Worm (Caenorhabditis elegans) whole organism, L3 larva: ENCODE measurements around the gene sdc-3.

Experiments
- R02D3.7 ChIP-seq: fragments of 150-350 bp; optimal IDR thresholded peaks from 2 replicates; lab custom pipeline; 2014; ENCODE audit warnings: missing biosample characterization, missing genetic modification characterization
- ZK546.5 ChIP-seq: sonication (generic microtip); optimal IDR thresholded peaks from 2 replicates; lab custom pipeline; 2017; ENCODE audit warnings: missing biosample characterization, missing genetic modification characterization
- aly-2 ChIP-seq: fragments of 150-350 bp; optimal IDR thresholded peaks from 2 replicates; lab custom pipeline; 2014; ENCODE audit warnings: missing biosample characterization, missing genetic modification characterization
- ama-1 ChIP-seq: fragments of 150-350 bp; optimal IDR thresholded peaks from 2 replicates; lab custom pipeline; 2018
- ceh-16 ChIP-seq: sonication (generic microtip); optimal IDR thresholded peaks from 2 replicates; lab custom pipeline; 2017; ENCODE audit warnings: missing biosample characterization, missing genetic modification characterization
- ceh-28 ChIP-seq: fragments of 150-350 bp; optimal IDR thresholded peaks from 2 replicates; lab custom pipeline; 2014; ENCODE audit warnings: missing biosample characterization, missing genetic modification reagents, missing genetic modification characterization
- ceh-82 ChIP-seq: fragments of 150-350 bp; optimal IDR thresholded peaks from 2 replicates; lab custom pipeline; 2014; ENCODE audit warnings: missing biosample characterization, missing genetic modification characterization
- ceh-9 ChIP-seq: sonication (generic microtip); optimal IDR thresholded peaks from 2 replicates; lab custom pipeline; 2018; ENCODE audit warnings: missing biosample characterization, missing genetic modification characterization
- egl-27 ChIP-seq: sonication (generic microtip); optimal IDR thresholded peaks from 4 replicates; lab custom pipeline; 2017; ENCODE audit warnings: missing biosample characterization, missing genetic modification reagents, missing genetic modification characterization
- egl-5 ChIP-seq: fragments of 150-350 bp; optimal IDR thresholded peaks from 2 replicates; lab custom pipeline; 2017; ENCODE audit warnings: missing biosample characterization, missing genetic modification reagents, missing genetic modification characterization, inconsistent platforms
- elt-1 ChIP-seq: fragments of 150-350 bp; optimal IDR thresholded peaks from 2 replicates; lab custom pipeline; 2014; ENCODE audit warnings: missing biosample characterization, missing genetic modification characterization
- elt-2 ChIP-seq: sonication (generic microtip); optimal IDR thresholded peaks from 2 replicates; lab custom pipeline; 2016; ENCODE audit warnings: missing genetic modification reagents, mild to moderate bottlenecking, missing genetic modification characterization, missing compliant biosample characterization
- eor-1 ChIP-seq, 2 experiments: fragments of 150-350 bp; optimal IDR thresholded peaks; 2 replicates each; lab custom pipeline; 2014 to 2018; ENCODE audit warnings: missing biosample characterization in 2 of 2, missing genetic modification characterization in 2 of 2
- lin-15B ChIP-seq: fragments of 150-350 bp; optimal IDR thresholded peaks from 2 replicates; lab custom pipeline; 2014; ENCODE audit warnings: missing biosample characterization, missing genetic modification characterization
- lin-39 ChIP-seq: fragments of 150-350 bp; optimal IDR thresholded peaks from 2 replicates; lab custom pipeline; 2018; ENCODE audit warnings: missing biosample characterization, missing genetic modification reagents, missing genetic modification characterization
- mml-1 ChIP-seq: fragments of 150-350 bp; sonication (generic microtip); optimal IDR thresholded peaks from 3 replicates; lab custom pipeline; 2014; ENCODE audit warnings: missing biosample characterization, missing genetic modification characterization
- nfya-1 ChIP-seq: sonication (generic microtip); optimal IDR thresholded peaks from 2 replicates; lab custom pipeline; 2017; ENCODE audit warnings: missing genetic modification characterization, mild to moderate bottlenecking, missing compliant biosample characterization, antibody characterized with exemption, moderate library complexity; ENCODE audit not compliant: insufficient read depth
- nhr-11 ChIP-seq: fragments of 150-350 bp; optimal IDR thresholded peaks from 2 replicates; lab custom pipeline; 2014; ENCODE audit warnings: missing biosample characterization, missing genetic modification characterization
- nhr-12 ChIP-seq: fragments of 150-350 bp; optimal IDR thresholded peaks from 2 replicates; lab custom pipeline; 2014; ENCODE audit warnings: missing biosample characterization, missing genetic modification characterization
- nhr-237 ChIP-seq: fragments of 150-350 bp; optimal IDR thresholded peaks from 2 replicates; lab custom pipeline; 2014; ENCODE audit warnings: missing biosample characterization, missing genetic modification characterization
- nhr-25 ChIP-seq: sonication (generic microtip); optimal IDR thresholded peaks from 2 replicates; lab custom pipeline; 2017; ENCODE audit warnings: missing biosample characterization, missing genetic modification characterization
- nhr-28 ChIP-seq: fragments of 150-350 bp; optimal IDR thresholded peaks from 2 replicates; lab custom pipeline; 2014; ENCODE audit warnings: missing biosample characterization, missing genetic modification characterization
- nhr-67 ChIP-seq: fragments of 150-350 bp; optimal IDR thresholded peaks from 2 replicates; lab custom pipeline; 2014; ENCODE audit warnings: missing biosample characterization, missing genetic modification characterization
- nhr-77 ChIP-seq: fragments of 150-350 bp; optimal IDR thresholded peaks from 2 replicates; lab custom pipeline; 2014; ENCODE audit warnings: missing biosample characterization, missing genetic modification characterization
- pha-4 ChIP-seq: fragments of 150-350 bp; optimal IDR thresholded peaks from 2 replicates; lab custom pipeline; 2014; ENCODE audit warnings: missing biosample characterization, missing genetic modification reagents, missing genetic modification characterization
- sea-2 ChIP-seq: fragments of 150-350 bp; sonication (generic microtip); optimal IDR thresholded peaks from 4 replicates; lab custom pipeline; 2014; ENCODE audit warnings: missing biosample characterization, missing genetic modification reagents, missing genetic modification characterization
- unc-39 ChIP-seq: sonication (generic microtip); optimal IDR thresholded peaks from 4 replicates; lab custom pipeline; 2017; ENCODE audit warnings: missing biosample characterization, missing genetic modification characterization
- zag-1 ChIP-seq: fragments of 150-350 bp; optimal IDR thresholded peaks from 2 replicates; lab custom pipeline; 2014; ENCODE audit warnings: missing biosample characterization, missing genetic modification characterization
- ztf-11 ChIP-seq: fragments of 150-350 bp; optimal IDR thresholded peaks from 2 replicates; lab custom pipeline; 2014; ENCODE audit warnings: missing biosample characterization, missing genetic modification characterization
- ztf-4 ChIP-seq: fragments of 150-350 bp; optimal IDR thresholded peaks from 2 replicates; lab custom pipeline; 2014; ENCODE audit warnings: missing biosample characterization, missing genetic modification characterization

The sdc-3 gene

ce11 chrV:15016795-15017429, 31.1 kb downstream of the sdc-3 start:
- TF ChIP-seq pha-4 (tag; lab: Kevin White, UChicago) (peak; percentile 94), nhr-25 (peak; percentile 19), egl-5 (tag; lab: Kevin White, UChicago) (peak; percentile 1), zag-1 (tag; lab: Kevin White, UChicago) (no peak), ceh-82 (tag; lab: Kevin White, UChicago) (no peak)

- no peak for TF ChIP-seq ztf-11 (tag; lab: Kevin White, UChicago)
- no peak for TF ChIP-seq nhr-12
- TF ChIP-seq sea-2 = no peak
- no peak for TF ChIP-seq nhr-11
- no peak for TF ChIP-seq aly-2
- no peak for TF ChIP-seq lin-15B (tag; lab: Kevin White, UChicago)
- TF ChIP-seq ztf-4 (tag; lab: Kevin White, UChicago) = no peak
- TF ChIP-seq nhr-25 = peak; percentile 69
- no peak for TF ChIP-seq nhr-67
Observed at ce11 chrV:15015799-15016198, 32.2 kb downstream of the sdc-3 start.

- TF ChIP-seq nhr-11 = no peak
Observed at ce11 chrV:15014164-15014563, 33.8 kb downstream of the sdc-3 start, which contains the start of gene obr-2. obr-2 (minus strand) TSS chrV:15014264.

- no peak for TF ChIP-seq ZK546.5
- no peak for TF ChIP-seq nhr-11
- no peak for TF ChIP-seq nfya-1 (tag; lab: Kevin White, UChicago)
- no peak for TF ChIP-seq lin-15B (tag; lab: Kevin White, UChicago)
- TF ChIP-seq, all 47 proteins: peak for 0
Observed at ce11 chrV:15013328-15013727, 34.7 kb downstream of the sdc-3 start.

ce11 chrV:15012542-15013301, 35.3 kb downstream of the sdc-3 start:
- TF ChIP-seq nhr-67 (no peak), lin-39 (tag; lab: Kevin White, UChicago) (no peak), ceh-16 (tag; lab: Kevin White, UChicago) (no peak), nhr-237 (tag; lab: Kevin White, UChicago) (no peak), ceh-28 (tag; lab: Kevin White, UChicago) (no peak), elt-1 (peak; percentile 49), elt-2 (tag; lab: Kevin White, UChicago) (peak; percentile 30), nfya-1 (tag; lab: Kevin White, UChicago) (peak; percentile 10), ama-1 (peak; percentile 22), egl-27 (tag; lab: Kevin White, UChicago) (no peak), ztf-11 (tag; lab: Kevin White, UChicago) (no peak)

ce11 chrV:15011560-15011959, 36.4 kb downstream of the sdc-3 start, which contains the start of gene nmr-2:
nmr-2 (minus strand) TSS chrV:15011660.
- no peak for TF ChIP-seq nhr-11
- TF ChIP-seq elt-1 = no peak
- TF ChIP-seq mml-1 (tag; lab: Kevin White, UChicago) = no peak
- TF ChIP-seq elt-2 (tag; lab: Kevin White, UChicago) = no peak
- TF ChIP-seq ZK546.5 = no peak
- no peak for TF ChIP-seq egl-27 (tag; lab: Kevin White, UChicago)
- no peak for TF ChIP-seq ceh-9 (tag; lab: Kevin White, UChicago)
- no peak for TF ChIP-seq nhr-25
- TF ChIP-seq R02D3.7 (tag; lab: Kevin White, UChicago) = no peak
- TF ChIP-seq unc-39 (tag; lab: Kevin White, UChicago) = no peak
- TF ChIP-seq ceh-16 (tag; lab: Kevin White, UChicago) = no peak
- TF ChIP-seq nhr-77 (tag; lab: Kevin White, UChicago) = no peak
- no peak for TF ChIP-seq eor-1 (tag; optimal IDR thresholded peaks at IDR 0.05; lab: Kevin White, UChicago)
- TF ChIP-seq nhr-28 (tag; lab: Kevin White, UChicago) = no peak
- TF ChIP-seq, all 47 proteins: peak for 0
